Fruit fly (Drosophila melanogaster) whole organism, wandering third instar larva: Measurements from ENCODE around the gene ND-13A.

Source experiments
- CrebA ChIP-seq: fragments of 200-800 bp; sonication (Bioruptor generic); optimal IDR thresholded peaks from 2 replicates; lab custom pipeline; 2016; ENCODE audit warnings: missing biosample characterization, mild to moderate bottlenecking, missing genetic modification characterization, borderline replicate concordance
- Dfd ChIP-seq: fragments of >200 bp; optimal IDR thresholded peaks from 2 replicates; lab custom pipeline; 2017; ENCODE audit warnings: missing biosample characterization, missing genetic modification characterization
- Hr78 ChIP-seq: fragments of >200 bp; optimal IDR thresholded peaks from 2 replicates; lab custom pipeline; 2017; ENCODE audit warnings: missing biosample characterization, missing genetic modification characterization
- Jra ChIP-seq: sonication (Bioruptor generic); optimal IDR thresholded peaks from 2 replicates; lab custom pipeline; 2016; ENCODE audit warnings: missing biosample characterization, missing genetic modification characterization
- N ChIP-seq: fragments of >200 bp; optimal IDR thresholded peaks from 2 replicates; lab custom pipeline; 2018; ENCODE audit warnings: missing biosample characterization, missing external identifiers, missing genetic modification characterization
- Vsx2 ChIP-seq: fragments of 200-300, 225-300 bp; sonication (Bioruptor generic); optimal IDR thresholded peaks from 2 replicates; lab custom pipeline; 2018; ENCODE audit warnings: missing biosample characterization, missing genetic modification characterization; ENCODE audit not compliant: partially characterized antibody
- ey ChIP-seq: fragments of 200-800 bp; sonication (Bioruptor generic); optimal IDR thresholded peaks from 2 replicates; lab custom pipeline; 2016; ENCODE audit warnings: missing biosample characterization, missing genetic modification characterization
- foxo ChIP-seq, 2 experiments: fragments of 200-800 bp; sonication (Bioruptor generic); optimal IDR thresholded peaks; 2 replicates in 1 of 2; 3 replicates in 1 of 2; lab custom pipeline; 2016 to 2017; ENCODE audit warnings: missing biosample characterization in 2 of 2, missing genetic modification characterization in 2 of 2
- fru ChIP-seq: fragments of 200-800 bp; sonication (Bioruptor generic); optimal IDR thresholded peaks from 3 replicates; lab custom pipeline; 2016; ENCODE audit warnings: missing biosample characterization, mild to moderate bottlenecking, missing genetic modification characterization
- lola ChIP-seq: fragments of >200 bp; optimal IDR thresholded peaks from 2 replicates; lab custom pipeline; 2017; ENCODE audit warnings: missing biosample characterization, missing genetic modification characterization
- pan ChIP-seq: fragments of >200 bp; optimal IDR thresholded peaks from 2 replicates; lab custom pipeline; 2017
- psq ChIP-seq: fragments of 200-800 bp; sonication (Bioruptor generic); optimal IDR thresholded peaks from 3 replicates; lab custom pipeline; 2017; ENCODE audit warnings: missing biosample characterization, mild to moderate bottlenecking, missing genetic modification characterization, moderate library complexity
- usp ChIP-seq: fragments of >200 bp; optimal IDR thresholded peaks from 2 replicates; lab custom pipeline; 2017; ENCODE audit warnings: missing biosample characterization, missing genetic modification characterization
- woc ChIP-seq: sonication (Bioruptor generic); optimal IDR thresholded peaks from 2 replicates; lab custom pipeline; 2016; ENCODE audit warnings: missing biosample characterization, mild to moderate bottlenecking, missing genetic modification characterization

- TF ChIP-seq psq (no peak), ey (GFP tag; lab: Kevin White, UChicago) (no peak), usp (GFP tag; lab: Kevin White, UChicago) (no peak), CrebA (GFP tag; lab: Kevin White, UChicago) (no peak), fru (GFP tag; lab: Kevin White, UChicago) (no peak), lola (GFP tag; lab: Kevin White, UChicago) (no peak), Hr78 (no peak), woc (GFP tag; lab: Kevin White, UChicago) (no peak), foxo (GFP tag; optimal IDR thresholded peaks at IDR 0.05; lab: Kevin White, UChicago) (no peak), N (no peak), Dfd (GFP tag; lab: Kevin White, UChicago) (no peak), Jra (GFP tag; lab: Kevin White, UChicago) (no peak), pan (lab: Kevin White, UChicago) (no peak), Vsx2 (GFP tag; lab: Kevin White, UChicago) (no peak)
These were observed 37.2 kb downstream of the ND-13A start for dm6 chr2L:5062799-5063404.
